Worm (Caenorhabditis elegans): ENCODE results near the gene R74.8.

DNA sequence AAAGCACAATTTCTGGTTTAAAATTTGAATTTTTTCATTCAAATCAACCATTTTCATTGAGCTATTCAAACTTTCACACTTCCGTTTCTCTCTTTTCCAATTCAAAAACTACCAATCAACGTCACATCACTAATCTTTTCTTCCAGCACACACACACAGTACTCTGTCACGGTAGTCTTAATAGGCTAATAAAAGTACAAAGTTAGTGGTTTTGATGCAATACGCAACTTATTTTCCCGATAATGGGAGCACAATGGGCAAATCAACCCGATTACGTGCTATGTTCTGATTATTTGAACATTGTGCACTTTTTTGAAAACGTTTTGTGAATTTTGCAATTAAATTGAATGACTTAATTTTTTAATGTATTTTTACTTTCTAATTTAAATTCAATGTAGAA, 21.3 kb downstream of the R74.8 start:
- TF ChIP-seq nhr-28 (tag; optimal IDR thresholded peaks at IDR 0.05): no peak
- TF ChIP-seq unc-39 (tag; optimal IDR thresholded peaks at IDR 0.05): no peak
- no peak for TF ChIP-seq nhr-76 (tag; optimal IDR thresholded peaks at IDR 0.05)
- no peak for TF ChIP-seq lsy-2 (tag; optimal IDR thresholded peaks at IDR 0.05)
- no peak for TF ChIP-seq nhr-237 (tag; optimal IDR thresholded peaks at IDR 0.05)
- no peak for TF ChIP-seq elt-3 (tag; optimal IDR thresholded peaks at IDR 0.05)
- TF ChIP-seq lin-13 (tag; optimal IDR thresholded peaks at IDR 0.05): no peak
- TF ChIP-seq lin-32 (GFP tag; optimal IDR thresholded peaks at IDR 0.05): no peak
- no peak for TF ChIP-seq ceh-43 (GFP tag; optimal IDR thresholded peaks at IDR 0.05)
- no peak for TF ChIP-seq mep-1 (tag; optimal IDR thresholded peaks at IDR 0.05)
- TF ChIP-seq ceh-83 (GFP tag; optimal IDR thresholded peaks at IDR 0.05): no peak
- TF ChIP-seq mab-5 (tag; optimal IDR thresholded peaks at IDR 0.05): no peak
- no peak for TF ChIP-seq unc-62 (GFP tag; optimal IDR thresholded peaks at IDR 0.05)

Data from whole organism, mixed stage, embryonic.